Fruit fly (Drosophila melanogaster) whole organism, embryonic: ENCODE results near the gene Spase25.

ENCODE experiments used
- Bteb2 ChIP-seq: fragments of 200-800 bp; sonication (Bioruptor generic); optimal IDR thresholded peaks from 2 replicates; lab custom pipeline; 2016; ENCODE audit warnings: missing biosample characterization, missing genetic modification characterization
- CG10147 ChIP-seq: fragments of 200-800 bp; sonication (Bioruptor generic); optimal IDR thresholded peaks from 2 replicates; lab custom pipeline; 2019; ENCODE audit warnings: missing biosample characterization, mild to moderate bottlenecking, missing genetic modification characterization, moderate library complexity
- CG11456 ChIP-seq: fragments of 200-800 bp; sonication (Bioruptor generic); IDR thresholded peaks from 3 replicates; pipeline ENCODE4 v1.3.6; 2022; ENCODE audit warnings: missing biosample characterization, missing genetic modification characterization
- CG7839 ChIP-seq: fragments of 200-800 bp; sonication (Bioruptor generic); optimal IDR thresholded peaks from 3 replicates; lab custom pipeline; 2018; ENCODE audit warnings: missing biosample characterization, mild to moderate bottlenecking, missing genetic modification characterization, moderate library complexity
- HLH4C ChIP-seq: fragments of 200-800 bp; sonication (Bioruptor generic); IDR thresholded peaks from 3 replicates; pipeline ENCODE4 v1.3.6; 2022; ENCODE audit warnings: missing biosample characterization, missing genetic modification characterization; ENCODE audit not compliant: partially characterized antibody
- bbx ChIP-seq: fragments of 200-800 bp; sonication (Bioruptor generic); IDR thresholded peaks from 2 replicates; pipeline ENCODE4 v1.3.6; 2022; ENCODE audit warnings: missing biosample characterization, missing genetic modification characterization; ENCODE audit not compliant: partially characterized antibody
- da ChIP-seq: fragments of 200-800 bp; sonication (Bioruptor generic); optimal IDR thresholded peaks from 2 replicates; lab custom pipeline; 2016; ENCODE audit warnings: missing biosample characterization, missing genetic modification characterization
- insv ChIP-seq, 2 experiments: fragments of 200-800 bp; sonication (Bioruptor generic); optimal IDR thresholded peaks; 3 replicates each; lab custom pipeline; 2016 to 2018; ENCODE audit warnings: missing biosample characterization in 2 of 2, missing genetic modification characterization in 2 of 2
- sisA ChIP-seq: fragments of 200-800 bp; sonication (Bioruptor generic); IDR thresholded peaks from 2 replicates; pipeline ENCODE4 v1.3.6; 2022; ENCODE audit warnings: missing biosample characterization, missing genetic modification characterization
- ttk ChIP-seq: fragments of 200-800 bp; sonication (Bioruptor generic); IDR thresholded peaks from 2 replicates; pipeline ENCODE4 v2.1.2; 2022; ENCODE audit warnings: missing biosample characterization, missing genetic modification characterization

DNA sequence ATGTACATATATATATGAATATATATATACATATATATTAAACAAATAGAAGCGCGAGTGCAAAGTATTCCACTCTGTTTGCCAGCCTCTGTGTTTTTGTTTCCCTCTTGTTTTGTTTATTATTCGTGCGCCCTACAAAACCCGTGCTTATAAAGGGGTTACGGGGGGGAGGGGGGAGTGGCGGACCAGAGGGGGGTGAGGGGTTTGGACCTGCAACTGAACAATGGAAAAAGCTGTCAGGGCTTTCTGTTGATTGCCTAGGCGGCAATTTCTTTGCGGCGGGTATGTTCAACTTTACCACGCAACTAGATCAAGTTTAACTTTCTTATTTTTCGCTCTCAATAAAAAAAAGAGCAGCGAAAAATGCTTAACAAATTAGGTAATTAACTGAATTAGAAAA lies 45.8 kb upstream of the Spase25 start:
- TF ChIP-seq sisA (GFP tag; lab: Robert Waterston, UW) (no peak), ttk (GFP tag; lab: Robert Waterston, UW) (no peak), CG11456 (no peak), bbx (GFP tag; lab: Robert Waterston, UW) (no peak), Bteb2 (GFP tag; lab: Kevin White, UChicago) (no peak), insv (GFP tag; optimal IDR thresholded peaks at IDR 0.05; lab: Kevin White, UChicago) (no peak), da (GFP tag; lab: Kevin White, UChicago) (no peak), CG7839 (no peak), CG10147 (GFP tag; lab: Kevin White, UChicago) (no peak), HLH4C (no peak)
